Fruit fly (Drosophila melanogaster) whole organism, embryonic: Measurements from ENCODE around the gene CG13894.

ENCODE experiments used
- CG10321 ChIP-seq: fragments of 200-800 bp; sonication (Bioruptor generic); IDR thresholded peaks from 2 replicates; pipeline ENCODE4 v1.3.6; 2022; ENCODE audit warnings: missing biosample characterization, missing genetic modification characterization
- CG10565 ChIP-seq: fragments of 200-800 bp; sonication (Bioruptor generic); optimal IDR thresholded peaks from 3 replicates; lab custom pipeline; 2016; ENCODE audit warnings: missing biosample characterization, mild to moderate bottlenecking, missing genetic modification characterization
- CG11504 ChIP-seq: fragments of 200-800 bp; sonication (Bioruptor generic); optimal IDR thresholded peaks from 3 replicates; lab custom pipeline; 2019; ENCODE audit warnings: missing biosample characterization, mild to moderate bottlenecking, missing genetic modification characterization, moderate library complexity
- CG11723 ChIP-seq: fragments of 200-800 bp; sonication (Bioruptor generic); optimal IDR thresholded peaks from 2 replicates; lab custom pipeline; 2017; ENCODE audit warnings: missing biosample characterization, mild to moderate bottlenecking, missing genetic modification characterization
- CG12219 ChIP-seq: fragments of 200-800 bp; sonication (Bioruptor generic); optimal IDR thresholded peaks from 3 replicates; lab custom pipeline; 2018; ENCODE audit warnings: missing biosample characterization, mild to moderate bottlenecking, missing genetic modification characterization
- CG13287 ChIP-seq: fragments of 200-800 bp; sonication (Bioruptor generic); IDR thresholded peaks from 2 replicates; pipeline ENCODE4 v1.3.6; 2022; ENCODE audit warnings: missing biosample characterization, missing genetic modification characterization; ENCODE audit not compliant: partially characterized antibody
- CG13624 ChIP-seq: fragments of 200-800 bp; sonication (Bioruptor generic); optimal IDR thresholded peaks from 2 replicates; lab custom pipeline; 2016; ENCODE audit warnings: missing biosample characterization, missing genetic modification characterization
- CG14441 ChIP-seq: fragments of 200-800 bp; sonication (Bioruptor generic); IDR thresholded peaks from 2 replicates; pipeline ENCODE4 v1.3.6; 2022; ENCODE audit warnings: missing biosample characterization, missing genetic modification characterization
- CG1603 ChIP-seq: fragments of 200-800 bp; sonication (Bioruptor generic); optimal IDR thresholded peaks from 2 replicates; lab custom pipeline; 2019; ENCODE audit warnings: missing biosample characterization, mild to moderate bottlenecking, missing genetic modification characterization, moderate library complexity
- CG16779 ChIP-seq: fragments of 200-800 bp; sonication (Bioruptor generic); IDR thresholded peaks from 2 replicates; pipeline ENCODE4 v1.3.6; 2022; ENCODE audit warnings: missing biosample characterization, missing genetic modification characterization
- CG2678 ChIP-seq: fragments of 200-800 bp; sonication (Bioruptor generic); optimal IDR thresholded peaks from 3 replicates; lab custom pipeline; 2019; ENCODE audit warnings: missing biosample characterization, mild to moderate bottlenecking, missing genetic modification characterization, moderate library complexity
- CG31388 ChIP-seq: fragments of 200-800 bp; sonication (Bioruptor generic); optimal IDR thresholded peaks from 2 replicates; lab custom pipeline; 2016; ENCODE audit warnings: missing biosample characterization, missing genetic modification characterization
- CG3163 ChIP-seq: fragments of 200-800 bp; sonication (Bioruptor generic); optimal IDR thresholded peaks from 3 replicates; lab custom pipeline; 2016; ENCODE audit warnings: missing biosample characterization, missing genetic modification characterization
- CG3726 ChIP-seq: fragments of 200-800 bp; sonication (Bioruptor generic); IDR thresholded peaks from 3 replicates; pipeline ENCODE4, ENCODE4 v1.3.6; 2022; ENCODE audit warnings: missing biosample characterization, missing genetic modification characterization
- CG3995 ChIP-seq: fragments of 200-800 bp; sonication (Bioruptor generic); optimal IDR thresholded peaks from 3 replicates; lab custom pipeline; 2016; ENCODE audit warnings: missing biosample characterization, missing genetic modification characterization
- CG5245 ChIP-seq: fragments of 200-800 bp; sonication (Bioruptor generic); optimal IDR thresholded peaks from 3 replicates; lab custom pipeline; 2016; ENCODE audit warnings: missing biosample characterization, missing genetic modification characterization
- CG6683 ChIP-seq: fragments of 200-800 bp; sonication (Bioruptor generic); optimal IDR thresholded peaks from 2 replicates; lab custom pipeline; 2017; ENCODE audit warnings: missing biosample characterization, mild to moderate bottlenecking, missing genetic modification characterization, missing genetic modification reagents
- CG6791 ChIP-seq: fragments of 200-800 bp; sonication (Bioruptor generic); IDR thresholded peaks from 3 replicates; pipeline ENCODE4 v1.3.6; 2022; ENCODE audit warnings: missing biosample characterization, missing genetic modification characterization; ENCODE audit not compliant: partially characterized antibody
- CG7745 ChIP-seq: fragments of 200-800 bp; sonication (Bioruptor generic); optimal IDR thresholded peaks from 2 replicates; lab custom pipeline; 2018; ENCODE audit warnings: missing biosample characterization, mild to moderate bottlenecking, missing genetic modification characterization, moderate library complexity
- CG8089 ChIP-seq: fragments of 200-800 bp; sonication (Bioruptor generic); optimal IDR thresholded peaks from 3 replicates; lab custom pipeline; 2016; ENCODE audit warnings: missing biosample characterization, missing genetic modification characterization
- CrebB ChIP-seq: fragments of 200-800 bp; sonication (Bioruptor generic); optimal IDR thresholded peaks from 3 replicates; lab custom pipeline; 2018; ENCODE audit warnings: missing biosample characterization, mild to moderate bottlenecking, missing genetic modification characterization
- Hr51 ChIP-seq, 2 experiments: fragments of 200-800 bp; sonication (Bioruptor generic); optimal IDR thresholded peaks; 2 replicates in 1 of 2; 3 replicates in 1 of 2; lab custom pipeline; 2016 to 2018; ENCODE audit warnings: missing biosample characterization in 2 of 2, missing genetic modification characterization in 2 of 2, mild to moderate bottlenecking in 1 of 2, moderate library complexity in 1 of 2
- Opbp ChIP-seq: fragments of 200-800 bp; sonication (Bioruptor generic); IDR thresholded peaks from 3 replicates; pipeline ENCODE4 v1.3.6; 2022; ENCODE audit warnings: missing biosample characterization, missing genetic modification characterization; ENCODE audit not compliant: partially characterized antibody
- Pdp1 ChIP-seq, 2 experiments: fragments of 200-800 bp; sonication (Bioruptor generic); optimal IDR thresholded peaks; 3 replicates each; lab custom pipeline; 2016; ENCODE audit warnings: missing biosample characterization in 2 of 2, missing genetic modification characterization in 2 of 2, mild to moderate bottlenecking in 1 of 2, moderate library complexity in 1 of 2
- Stat92E ChIP-seq, 3 experiments: fragments of >200 bp in 2 of 3; fragments of 200-800 bp in 1 of 3; sonication (Bioruptor generic) in 1 of 3; optimal IDR thresholded peaks; 2 replicates each; lab custom pipeline; 2017 to 2019; ENCODE audit warnings: missing biosample characterization in 3 of 3, missing genetic modification characterization in 3 of 3, mild to moderate bottlenecking in 1 of 3, moderate library complexity in 1 of 3
- Xrp1 ChIP-seq: fragments of 200-800 bp; sonication (Bioruptor generic); IDR thresholded peaks from 2 replicates; pipeline ENCODE4 v1.3.6; 2022; ENCODE audit warnings: missing biosample characterization, missing genetic modification characterization
- ap ChIP-seq: fragments of 200-800 bp; sonication (Bioruptor generic); IDR thresholded peaks from 2 replicates; pipeline ENCODE4 v1.3.6; 2022; ENCODE audit warnings: missing biosample characterization, missing genetic modification characterization
- ato ChIP-seq: fragments of 200-800 bp; sonication (Bioruptor generic); IDR thresholded peaks from 2 replicates; pipeline ENCODE4 v1.3.6; 2022; ENCODE audit warnings: missing biosample characterization, missing genetic modification characterization; ENCODE audit not compliant: partially characterized antibody
- cg ChIP-seq: fragments of 200-800 bp; sonication (Bioruptor generic); optimal IDR thresholded peaks from 3 replicates; lab custom pipeline; 2019; ENCODE audit warnings: missing biosample characterization, mild to moderate bottlenecking, missing genetic modification characterization, moderate library complexity
- chm ChIP-seq: fragments of 200-800 bp; sonication (Bioruptor generic); IDR thresholded peaks from 2 replicates; pipeline ENCODE4 v1.3.6; 2022; ENCODE audit warnings: missing biosample characterization, missing genetic modification characterization
- dm ChIP-seq: fragments of 200-800 bp; sonication (Bioruptor generic); optimal IDR thresholded peaks from 3 replicates; lab custom pipeline; 2016; ENCODE audit warnings: missing biosample characterization, missing genetic modification characterization
- dmrt11E ChIP-seq: fragments of 200-800 bp; sonication (Bioruptor generic); optimal IDR thresholded peaks from 3 replicates; lab custom pipeline; 2018; ENCODE audit warnings: missing biosample characterization, mild to moderate bottlenecking, missing genetic modification characterization, moderate library complexity
- emc ChIP-seq: fragments of 200-800 bp; sonication (Bioruptor generic); optimal IDR thresholded peaks from 2 replicates; lab custom pipeline; 2016; ENCODE audit warnings: missing biosample characterization, missing genetic modification characterization
- gem ChIP-seq: fragments of 200-800 bp; sonication (Bioruptor generic); optimal IDR thresholded peaks from 2 replicates; lab custom pipeline; 2019; ENCODE audit warnings: missing biosample characterization, mild to moderate bottlenecking, missing genetic modification characterization, moderate library complexity
- grau ChIP-seq: fragments of 200-800 bp; optimal IDR thresholded peaks from 3 replicates; lab custom pipeline; 2019; ENCODE audit warnings: missing biosample characterization, mild to moderate bottlenecking, missing genetic modification characterization, moderate library complexity
- jumu ChIP-seq: fragments of 200-800 bp; sonication (Bioruptor generic); optimal IDR thresholded peaks from 3 replicates; lab custom pipeline; 2016; ENCODE audit warnings: missing biosample characterization, missing genetic modification characterization
- lbe ChIP-seq: fragments of 200-800 bp; sonication (Bioruptor generic); optimal IDR thresholded peaks from 2 replicates; lab custom pipeline; 2016; ENCODE audit warnings: missing biosample characterization, mild to moderate bottlenecking, missing genetic modification characterization
- mam ChIP-seq: fragments of 200-800 bp; sonication (Bioruptor generic); optimal IDR thresholded peaks from 3 replicates; lab custom pipeline; 2016; ENCODE audit warnings: missing biosample characterization, missing genetic modification characterization
- nau ChIP-seq: fragments of 200-800 bp; sonication (Bioruptor generic); optimal IDR thresholded peaks from 3 replicates; lab custom pipeline; 2017; ENCODE audit warnings: missing biosample characterization, mild to moderate bottlenecking, missing genetic modification characterization, missing genetic modification reagents
- pros ChIP-seq: fragments of 200-800 bp; sonication (Bioruptor generic); optimal IDR thresholded peaks from 3 replicates; lab custom pipeline; 2019; ENCODE audit warnings: missing biosample characterization, mild to moderate bottlenecking, missing genetic modification characterization, moderate library complexity
- ranshi ChIP-seq: fragments of 200-800 bp; sonication (Bioruptor generic); IDR thresholded peaks from 2 replicates; pipeline ENCODE4 v1.3.6; 2022; ENCODE audit warnings: missing biosample characterization, missing genetic modification characterization
- ro ChIP-seq: fragments of 200-800 bp; sonication (Bioruptor generic); IDR thresholded peaks from 2 replicates; pipeline ENCODE4 v1.3.6; 2022; ENCODE audit warnings: missing biosample characterization, missing genetic modification characterization
- sens ChIP-seq: fragments of 200-800 bp; sonication (Bioruptor generic); peaks from one replicate; lab custom pipeline; 2016; ENCODE audit warnings: missing biosample characterization, missing genetic modification characterization
- sens-2 ChIP-seq: fragments of 200-800 bp; sonication (Bioruptor generic); IDR thresholded peaks from 2 replicates; pipeline ENCODE4 v1.3.6; 2022; ENCODE audit warnings: missing biosample characterization, missing genetic modification characterization
- shn ChIP-seq: fragments of 200-800 bp; sonication (Bioruptor generic); optimal IDR thresholded peaks from 3 replicates; lab custom pipeline; 2016; ENCODE audit warnings: missing biosample characterization, missing genetic modification characterization
- sqz ChIP-seq: fragments of 200-800 bp; sonication (Bioruptor generic); optimal IDR thresholded peaks from 3 replicates; lab custom pipeline; 2018; ENCODE audit warnings: missing biosample characterization, mild to moderate bottlenecking, missing genetic modification characterization
- trem ChIP-seq: fragments of 200-800 bp; optimal IDR thresholded peaks from 3 replicates; lab custom pipeline; 2019; ENCODE audit warnings: missing biosample characterization, mild to moderate bottlenecking, missing genetic modification characterization, moderate library complexity
- unc-4 ChIP-seq: fragments of 200-800 bp; sonication (Bioruptor generic); IDR thresholded peaks from 2 replicates; pipeline ENCODE4 v1.3.6; 2022; ENCODE audit warnings: missing biosample characterization, missing genetic modification characterization; ENCODE audit not compliant: partially characterized antibody
- z ChIP-seq: fragments of 200-800 bp; sonication (Bioruptor generic); IDR thresholded peaks from 3 replicates; pipeline ENCODE4 v1.3.6; 2022; ENCODE audit warnings: missing biosample characterization, missing genetic modification characterization
- zen2 ChIP-seq: fragments of 200-800 bp; sonication (Bioruptor generic); IDR thresholded peaks from 3 replicates; pipeline ENCODE4 v1.3.6; 2022; ENCODE audit warnings: missing biosample characterization, missing genetic modification characterization; ENCODE audit not compliant: partially characterized antibody
- zfh1 ChIP-seq: fragments of 200-800 bp; sonication (Bioruptor generic); IDR thresholded peaks from 3 replicates; pipeline ENCODE4 v1.3.6; 2022; ENCODE audit warnings: missing biosample characterization, missing genetic modification characterization

CG13894 gene

DNA sequence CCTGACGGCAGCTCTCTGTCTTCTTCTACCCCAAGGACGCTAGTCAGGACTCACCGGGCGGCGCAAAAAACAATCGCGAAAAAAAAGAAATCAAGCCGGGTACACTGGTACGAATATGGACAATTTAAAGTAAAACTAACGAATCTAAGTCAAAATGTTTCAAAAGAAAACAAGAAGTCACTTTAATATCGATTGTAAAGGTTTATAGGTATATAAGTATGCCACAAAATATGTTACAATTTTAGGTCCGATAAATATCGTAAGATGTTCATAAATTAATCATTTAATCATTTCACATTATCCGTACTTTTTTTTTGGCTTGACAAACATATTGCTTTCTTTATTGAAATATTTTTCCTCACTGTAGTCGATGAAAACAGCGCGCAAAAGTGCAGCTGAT, 17.1 kb upstream of the CG13894 start (continued):
- TF ChIP-seq ap (no peak), gem (tag; lab: Kevin White, UChicago) (peak; percentile 44), dmrt11E (tag; lab: Kevin White, UChicago) (peak; percentile 51), sqz (GFP tag; lab: Kevin White, UChicago) (peak; percentile 47), shn (no peak), unc-4 (GFP tag; lab: Robert Waterston, UW) (no peak), CG6791 (GFP tag; lab: Robert Waterston, UW) (no peak), cg (GFP tag; lab: Kevin White, UChicago) (no peak), lbe (GFP tag; lab: Kevin White, UChicago) (no peak), CG7745 (tag; lab: Kevin White, UChicago) (no peak), CrebB (tag; lab: Kevin White, UChicago) (no peak), ato (GFP tag; lab: Robert Waterston, UW) (no peak), ro (GFP tag; lab: Robert Waterston, UW) (no peak), CG11723 (GFP tag; lab: Kevin White, UChicago) (no peak), dm (GFP tag; lab: Kevin White, UChicago) (no peak), Stat92E (GFP tag; optimal IDR thresholded peaks at IDR 0.05; lab: Kevin White, UChicago) (no peak), zfh1 (GFP tag; lab: Robert Waterston, UW) (no peak), z (GFP tag; lab: Robert Waterston, UW) (no peak), CG16779 (GFP tag; lab: Robert Waterston, UW) (no peak), CG13287 (GFP tag; lab: Robert Waterston, UW) (no peak), Pdp1 (GFP tag; optimal IDR thresholded peaks at IDR 0.05; lab: Kevin White, UChicago) (no peak), nau (no peak), jumu (GFP tag; lab: Kevin White, UChicago) (no peak), chm (GFP tag; lab: Robert Waterston, UW) (no peak), zen2 (no peak), pros (GFP tag; lab: Kevin White, UChicago) (peak; percentile 74), trem (tag; lab: Kevin White, UChicago) (peak; percentile 1), CG10565 (GFP tag; lab: Kevin White, UChicago) (no peak), CG3163 (GFP tag; lab: Kevin White, UChicago) (no peak), sens (GFP tag; lab: Kevin White, UChicago) (peak; percentile 67), CG3995 (GFP tag; lab: Kevin White, UChicago) (no peak), CG11504 (tag; lab: Kevin White, UChicago) (peak; percentile 21), sens-2 (GFP tag; lab: Robert Waterston, UW) (no peak), Hr51 (GFP tag; optimal IDR thresholded peaks at IDR 0.05; lab: Kevin White, UChicago) (no peak), CG2678 (tag; lab: Kevin White, UChicago) (peak; percentile 34), CG10321 (GFP tag; lab: Robert Waterston, UW) (no peak), CG31388 (GFP tag; lab: Kevin White, UChicago) (no peak), ranshi (GFP tag; lab: Robert Waterston, UW) (no peak), emc (GFP tag; lab: Kevin White, UChicago) (no peak), CG1603 (no peak), CG6683 (GFP tag; lab: Kevin White, UChicago) (no peak), CG3726 (GFP tag; lab: Robert Waterston, UW) (no peak), CG12219 (no peak), grau (no peak), Opbp (GFP tag; lab: Robert Waterston, UW) (no peak), mam (GFP tag; lab: Kevin White, UChicago) (no peak), CG5245 (GFP tag; lab: Kevin White, UChicago) (no peak), Xrp1 (GFP tag; lab: Robert Waterston, UW) (peak; percentile 53; the same call in 1 of the 2 replicates), CG14441 (GFP tag; lab: Robert Waterston, UW) (no peak), CG13624 (GFP tag; lab: Kevin White, UChicago) (no peak), CG8089 (GFP tag; lab: Kevin White, UChicago) (no peak)
